Worm (Caenorhabditis elegans) whole organism, mixed stage, embryonic: ENCODE data around the gene M117.3.

Experiments used
- blmp-1 ChIP-seq: fragments of 150-350 bp; optimal IDR thresholded peaks from 2 replicates; lab custom pipeline; 2014; ENCODE audit warnings: missing biosample characterization, missing genetic modification characterization
- elt-1 ChIP-seq: sonication (generic microtip); optimal IDR thresholded peaks from 2 replicates; lab custom pipeline; 2017; ENCODE audit warnings: missing genetic modification characterization, mild to moderate bottlenecking, missing compliant biosample characterization, antibody characterized with exemption, moderate library complexity, borderline replicate concordance; ENCODE audit not compliant: insufficient read depth
- lsy-2 ChIP-seq: fragments of 150-350 bp; optimal IDR thresholded peaks from 2 replicates; lab custom pipeline; 2014; ENCODE audit warnings: missing biosample characterization, missing genetic modification characterization
- mls-2 ChIP-seq: sonication (generic microtip); optimal IDR thresholded peaks from 2 replicates; lab custom pipeline; 2016; ENCODE audit warnings: mild to moderate bottlenecking, missing genetic modification characterization, moderate library complexity, missing compliant biosample characterization
- nhr-76 ChIP-seq: sonication (generic microtip); optimal IDR thresholded peaks from 2 replicates; lab custom pipeline; 2017; ENCODE audit warnings: missing biosample characterization, missing genetic modification characterization

DNA sequence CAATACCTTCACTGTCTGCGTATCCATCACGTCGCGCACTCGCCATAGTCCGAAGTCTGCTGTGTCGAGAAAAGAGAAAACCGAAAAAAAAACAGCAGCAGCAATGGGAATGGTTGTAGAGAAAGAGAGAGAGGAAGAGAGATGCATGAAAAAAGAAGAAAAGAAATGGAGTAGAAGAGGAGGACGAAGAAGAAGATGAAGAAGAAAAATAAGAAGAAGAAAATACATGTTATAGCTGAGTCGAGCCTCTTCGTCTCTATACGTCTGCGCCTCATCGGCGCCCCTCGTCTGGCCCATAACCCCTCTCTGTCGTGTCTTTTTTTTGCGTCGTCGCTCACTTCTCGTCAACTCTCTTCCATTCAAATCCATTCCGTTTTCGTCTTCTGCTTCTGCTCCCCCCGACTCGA is 12.3 kb upstream of the M117.3 start:
- TF ChIP-seq lsy-2, result no peak
- TF ChIP-seq nhr-76 (tag; lab: Kevin White, UChicago), result no peak
- no peak for TF ChIP-seq mls-2 (tag; lab: Kevin White, UChicago)
- TF ChIP-seq elt-1 (tag; lab: Kevin White, UChicago), result no peak
- TF ChIP-seq blmp-1, result no peak
